Fruit fly (Drosophila melanogaster): ENCODE data around the gene Ulp1.

Ulp1 gene

DNA sequence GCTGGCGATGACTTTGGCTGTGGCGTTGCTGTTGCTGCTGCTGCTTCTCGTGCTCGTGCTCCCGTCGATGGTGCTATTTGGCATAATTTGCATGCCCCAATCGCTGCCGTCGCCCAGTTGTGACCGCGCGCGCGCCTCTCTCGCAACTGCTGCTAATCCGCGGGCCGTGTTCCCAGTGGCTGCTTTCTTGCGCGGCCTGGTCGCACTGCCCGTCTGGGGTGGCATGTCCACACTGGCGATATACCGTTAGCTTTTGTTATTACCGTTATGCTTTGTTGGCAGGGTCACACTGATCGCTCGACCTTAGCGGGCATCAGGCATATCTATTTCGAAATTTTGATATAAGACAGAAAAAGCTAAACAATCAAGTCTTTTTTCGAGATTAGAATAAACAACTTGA lies 6.4 kb downstream of the Ulp1 start, which contains the start of gene CG7990 (continued):
- no peak for TF ChIP-seq D (optimal IDR thresholded peaks at IDR 0.05)
- TF ChIP-seq D (GFP tag; optimal IDR thresholded peaks at IDR 0.05), result no peak
- TF ChIP-seq NK7.1 (GFP tag; optimal IDR thresholded peaks at IDR 0.05), result no peak
- TF ChIP-seq ab (GFP tag; optimal IDR thresholded peaks at IDR 0.05), result no peak
- no peak for TF ChIP-seq CG18476 (GFP tag; optimal IDR thresholded peaks at IDR 0.05)
- TF ChIP-seq Hsf (GFP tag; optimal IDR thresholded peaks at IDR 0.05), result no peak
- TF ChIP-seq CG8388 (GFP tag; optimal IDR thresholded peaks at IDR 0.05), result no peak
- TF ChIP-seq dmrt11E (tag; optimal IDR thresholded peaks at IDR 0.05), result no peak
- TF ChIP-seq ind (GFP tag; optimal IDR thresholded peaks at IDR 0.05), result no peak
- no peak for TF ChIP-seq usp (GFP tag; optimal IDR thresholded peaks at IDR 0.05)
- TF ChIP-seq Fer3 (tag; optimal IDR thresholded peaks at IDR 0.05), result no peak
- TF ChIP-seq fd3F (GFP tag; optimal IDR thresholded peaks at IDR 0.05), result no peak
- TF ChIP-seq Fer1 (GFP tag; optimal IDR thresholded peaks at IDR 0.05), result no peak
- TF ChIP-seq CG10431 (GFP tag; optimal IDR thresholded peaks at IDR 0.05), result no peak
- TF ChIP-seq lbe (GFP tag; optimal IDR thresholded peaks at IDR 0.05), result no peak
- TF ChIP-seq rib (GFP tag; IDR thresholded peaks at IDR 0.05), result no peak
- no peak for TF ChIP-seq CG7372 (GFP tag; IDR thresholded peaks at IDR 0.05)
- TF ChIP-seq CTCF (GFP tag; optimal IDR thresholded peaks at IDR 0.05), result peak; percentile 7
- no peak for TF ChIP-seq CG4617 (GFP tag; optimal IDR thresholded peaks at IDR 0.05; ENCODE audit: borderline replicate concordance)
- no peak for TF ChIP-seq CrebB (tag; optimal IDR thresholded peaks at IDR 0.05)
- peak; percentile 48; the same call in 1 of the 2 replicates for TF ChIP-seq hbn (GFP tag; IDR thresholded peaks at IDR 0.05; ENCODE audit: partially characterized antibody)
- peak; percentile 27 for TF ChIP-seq CG12659 (GFP tag; optimal IDR thresholded peaks at IDR 0.05)
- TF ChIP-seq HLH4C (GFP tag; IDR thresholded peaks at IDR 0.05; ENCODE audit: partially characterized antibody), result no peak
- no peak for TF ChIP-seq CG3065 (GFP tag; optimal IDR thresholded peaks at IDR 0.05)
- no peak for TF ChIP-seq gt (GFP tag; IDR thresholded peaks at IDR 0.05)
- TF ChIP-seq shn (GFP tag; optimal IDR thresholded peaks at IDR 0.05), result no peak
- TF ChIP-seq CG17568 (GFP tag; optimal IDR thresholded peaks at IDR 0.05), result no peak
- no peak for TF ChIP-seq eve (GFP tag; optimal IDR thresholded peaks at IDR 0.05)
- TF ChIP-seq CG9876 (GFP tag; optimal IDR thresholded peaks at IDR 0.05), result no peak
- TF ChIP-seq dpn (GFP tag; optimal IDR thresholded peaks at IDR 0.05), result no peak
- 0 out of 3 replicates have a peak, but pooled peaks have one; percentile 34 for TF ChIP-seq vnd (GFP tag; IDR thresholded peaks at IDR 0.05; ENCODE audit: partially characterized antibody)
- no peak for TF ChIP-seq CG7556 (GFP tag; optimal IDR thresholded peaks at IDR 0.05)
- no peak for TF ChIP-seq insv (GFP tag; optimal IDR thresholded peaks at IDR 0.05)
- no peak for TF ChIP-seq CG10543 (GFP tag; optimal IDR thresholded peaks at IDR 0.05)
- no peak for TF ChIP-seq trem (tag; optimal IDR thresholded peaks at IDR 0.05)
- no peak for TF ChIP-seq CG9437 (GFP tag; optimal IDR thresholded peaks at IDR 0.05)
- TF ChIP-seq Sry-β (GFP tag; optimal IDR thresholded peaks at IDR 0.05), result no peak
- no peak for TF ChIP-seq exex (tag; optimal IDR thresholded peaks at IDR 0.05)
- TF ChIP-seq HLHmδ (GFP tag; optimal IDR thresholded peaks at IDR 0.05), result no peak
- no peak for TF ChIP-seq mld (GFP tag; IDR thresholded peaks at IDR 0.05; ENCODE audit: partially characterized antibody)
- no peak for TF ChIP-seq CG11247 (GFP tag; IDR thresholded peaks at IDR 0.05)
- TF ChIP-seq pum (GFP tag; optimal IDR thresholded peaks at IDR 0.05), result no peak
- no peak for TF ChIP-seq Dip3 (GFP tag; optimal IDR thresholded peaks at IDR 0.05)
- TF ChIP-seq CG4360 (GFP tag; IDR thresholded peaks at IDR 0.05), result no peak
- TF ChIP-seq chm (GFP tag; IDR thresholded peaks at IDR 0.05), result no peak
- TF ChIP-seq CG11398 (GFP tag; optimal IDR thresholded peaks at IDR 0.05), result no peak
- no peak for TF ChIP-seq sug (tag; optimal IDR thresholded peaks at IDR 0.05)
- TF ChIP-seq chn (GFP tag; optimal IDR thresholded peaks at IDR 0.05), result no peak
- peak; percentile 95 for TF ChIP-seq stwl (tag; optimal IDR thresholded peaks at IDR 0.05)
- TF ChIP-seq CG17186 (GFP tag; optimal IDR thresholded peaks at IDR 0.05), result peak; percentile 27
- no peak for TF ChIP-seq Mes4 (GFP tag; optimal IDR thresholded peaks at IDR 0.05)
- no peak for TF ChIP-seq pfk (GFP tag; optimal IDR thresholded peaks at IDR 0.05)

Measured in whole organism, embryonic.